Fruit fly (Drosophila melanogaster): ENCODE results near the gene Abcd3.

Gene Abcd3

DNA sequence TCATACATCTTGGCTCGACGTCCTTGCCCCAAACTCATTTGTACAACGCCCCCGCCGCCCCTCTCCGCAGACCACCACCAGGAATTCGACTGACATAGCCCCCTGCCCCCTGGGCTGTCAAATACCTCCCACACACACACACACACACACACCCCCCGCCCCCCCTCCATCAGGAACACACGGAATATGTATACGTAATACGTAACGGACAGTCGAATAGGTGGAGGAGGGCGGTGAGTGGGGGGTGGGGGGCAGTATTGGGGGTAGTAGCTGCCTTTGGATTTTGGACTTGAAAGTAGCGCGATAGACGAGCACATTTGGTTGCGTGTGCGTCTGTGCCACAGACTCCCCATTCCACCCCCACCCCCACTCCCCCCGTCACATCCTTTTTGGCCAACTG lies 42.0 kb downstream of the Abcd3 start (continued):
- TF ChIP-seq CG12236 (GFP tag; optimal IDR thresholded peaks at IDR 0.05) (no peak), mam (GFP tag; optimal IDR thresholded peaks at IDR 0.05) (no peak)

DNA sequence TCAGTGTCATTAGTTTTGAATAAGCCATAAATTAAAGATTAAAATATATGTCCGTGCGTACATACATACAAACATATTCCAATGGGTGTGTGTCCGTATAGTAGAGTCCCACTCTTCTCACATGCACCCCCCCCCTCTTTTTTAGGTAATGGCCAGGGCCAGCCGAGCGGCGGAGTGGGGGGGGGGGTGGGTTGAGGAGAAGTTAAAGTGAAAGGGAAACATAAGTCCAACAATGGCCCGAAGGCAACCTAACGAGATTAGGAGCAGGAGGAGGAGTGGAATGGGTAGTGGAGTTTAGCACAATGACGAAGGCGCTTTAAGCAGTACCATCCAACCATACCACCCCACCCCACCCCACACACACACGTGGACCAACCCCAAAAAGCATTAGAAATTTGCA lies 45.2 kb downstream of the Abcd3 start:
- TF ChIP-seq cg (GFP tag; optimal IDR thresholded peaks at IDR 0.05): peak; percentile 3
- no peak for TF ChIP-seq Atf3 (GFP tag; optimal IDR thresholded peaks at IDR 0.05)
- TF ChIP-seq crol (GFP tag; IDR thresholded peaks at IDR 0.05): peak; percentile 57
- no peak for TF ChIP-seq lmd (GFP tag; IDR thresholded peaks at IDR 0.05)
- TF ChIP-seq MESR4 (GFP tag; optimal IDR thresholded peaks at IDR 0.05): no peak
- TF ChIP-seq abd-A (tag; optimal IDR thresholded peaks at IDR 0.05): peak; percentile 59
- no peak for TF ChIP-seq Dek (tag; optimal IDR thresholded peaks at IDR 0.05)
- TF ChIP-seq pros (GFP tag; optimal IDR thresholded peaks at IDR 0.05): peak; percentile 51

DNA sequence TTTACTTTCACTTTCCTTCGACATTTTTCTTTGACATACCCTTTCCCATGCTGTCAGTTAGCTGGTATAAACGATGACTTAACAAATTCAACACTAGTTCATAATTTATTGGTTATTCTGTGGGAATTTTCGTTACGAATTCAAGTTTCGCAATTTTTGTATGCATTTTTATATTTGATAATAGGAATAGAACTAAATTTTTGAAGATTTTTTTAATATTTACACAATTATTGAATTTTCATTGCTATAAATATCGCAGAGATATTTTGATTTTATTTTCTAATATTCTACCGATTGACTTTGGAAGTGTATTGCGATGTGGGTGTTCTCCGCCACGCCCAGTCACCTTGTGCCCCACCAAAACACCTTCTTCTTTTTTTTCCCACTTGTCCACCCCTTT lies 55.6 kb downstream of the Abcd3 start:
- TF ChIP-seq dmrt99B (tag; optimal IDR thresholded peaks at IDR 0.05) (peak; percentile 29), CG7556 (GFP tag; optimal IDR thresholded peaks at IDR 0.05) (peak; percentile 18), CG11696 (GFP tag; IDR thresholded peaks at IDR 0.05) (no peak), Atf-2 (GFP tag; optimal IDR thresholded peaks at IDR 0.05) (no peak), sna (GFP tag; IDR thresholded peaks at IDR 0.05; ENCODE audit: partially characterized antibody) (no peak), CG7839 (tag; optimal IDR thresholded peaks at IDR 0.05) (peak; percentile 13), D19A (tag; optimal IDR thresholded peaks at IDR 0.05) (peak; percentile 77), Hr51 (GFP tag; optimal IDR thresholded peaks at IDR 0.05) (peak in 1 of 2 experiments; percentile 26), grau (tag; optimal IDR thresholded peaks at IDR 0.05) (peak; percentile 37), Sox102F (GFP tag; optimal IDR thresholded peaks at IDR 0.05) (peak; percentile 5), Oaz (GFP tag; IDR thresholded peaks at IDR 0.05) (no peak), Lpt (GFP tag; optimal IDR thresholded peaks at IDR 0.05) (no peak), rib (GFP tag; IDR thresholded peaks at IDR 0.05) (no peak), gsb-n (tag; optimal IDR thresholded peaks at IDR 0.05) (no peak), nmo (GFP tag; optimal IDR thresholded peaks at IDR 0.05) (no peak), CTCF (GFP tag; optimal IDR thresholded peaks at IDR 0.05) (no peak), Ets65A (GFP tag) (peak; percentile 24), HHEX (GFP tag; optimal IDR thresholded peaks at IDR 0.05) (no peak), HLH3B (GFP tag; IDR thresholded peaks at IDR 0.05) (no peak), pros (GFP tag; optimal IDR thresholded peaks at IDR 0.05) (no peak), CG11504 (tag; optimal IDR thresholded peaks at IDR 0.05) (peak; percentile 49), Hmr (GFP tag; optimal IDR thresholded peaks at IDR 0.05) (peak; percentile 22), ind (GFP tag; optimal IDR thresholded peaks at IDR 0.05) (no peak), HLH54F (GFP tag; optimal IDR thresholded peaks at IDR 0.05) (no peak), CG6654 (GFP tag; optimal IDR thresholded peaks at IDR 0.05) (no peak), CG2678 (tag; optimal IDR thresholded peaks at IDR 0.05) (peak; percentile 38), CG6254 (GFP tag; optimal IDR thresholded peaks at IDR 0.05) (no peak), gem (tag; optimal IDR thresholded peaks at IDR 0.05) (peak; percentile 51), CG8290 (GFP tag; optimal IDR thresholded peaks at IDR 0.05) (no peak), CG8290 (tag; optimal IDR thresholded peaks at IDR 0.05) (no peak), sens (GFP tag) (peak; percentile 64), Xbp1 (GFP tag; optimal IDR thresholded peaks at IDR 0.05) (no peak), dati (GFP tag; IDR thresholded peaks at IDR 0.05) (no peak), CG17385 (GFP tag; optimal IDR thresholded peaks at IDR 0.05) (peak; percentile 1)
